Worm (Caenorhabditis elegans) whole organism, late embryonic: ENCODE measurements around the gene Y59H11AR.4.

Source experiments
- C38D4.7 ChIP-seq: fragments of 200-800 bp; sonication (Bioruptor generic); optimal IDR thresholded peaks from 2 replicates; lab custom pipeline; 2018; ENCODE audit warnings: mild to moderate bottlenecking, missing genetic modification characterization, moderate library complexity, missing compliant biosample characterization
- F13H6.1 ChIP-seq: sonication (generic microtip); optimal IDR thresholded peaks from 2 replicates; lab custom pipeline; 2016; ENCODE audit warnings: missing genetic modification characterization, missing compliant biosample characterization
- K09A11.1 ChIP-seq: sonication (generic microtip); optimal IDR thresholded peaks from 2 replicates; lab custom pipeline; 2017; ENCODE audit warnings: antibody characterized with exemption, mild to moderate bottlenecking, missing genetic modification characterization, missing compliant biosample characterization; ENCODE audit not compliant: insufficient read depth
- T23F11.4 ChIP-seq: fragments of 200-800 bp; sonication (Bioruptor generic); optimal IDR thresholded peaks from 2 replicates; lab custom pipeline; 2018; ENCODE audit warnings: mild to moderate bottlenecking, missing genetic modification characterization, missing compliant biosample characterization
- Y22D7AL.16 ChIP-seq: sonication (generic microtip); optimal IDR thresholded peaks from 2 replicates; lab custom pipeline; 2016; ENCODE audit warnings: missing genetic modification characterization, missing compliant biosample characterization
- ahr-1 ChIP-seq: sonication (generic microtip); optimal IDR thresholded peaks from 2 replicates; lab custom pipeline; 2016; ENCODE audit warnings: missing genetic modification characterization, missing compliant biosample characterization
- ceh-14 ChIP-seq: sonication (generic microtip); optimal IDR thresholded peaks from 2 replicates; lab custom pipeline; 2016; ENCODE audit warnings: missing genotype, missing genetic modification characterization, missing compliant biosample characterization
- ceh-18 ChIP-seq: sonication (generic microtip); optimal IDR thresholded peaks from 2 replicates; lab custom pipeline; 2016; ENCODE audit warnings: missing genetic modification characterization, missing compliant biosample characterization
- ceh-19 ChIP-seq: fragments of 200-800 bp; sonication (Bioruptor generic); optimal IDR thresholded peaks from 2 replicates; lab custom pipeline; 2018; ENCODE audit warnings: mild to moderate bottlenecking, missing genetic modification characterization, missing compliant biosample characterization
- ceh-22 ChIP-seq: sonication (generic microtip); optimal IDR thresholded peaks from 2 replicates; lab custom pipeline; 2017; ENCODE audit warnings: missing biosample characterization, missing genetic modification characterization
- ceh-31 ChIP-seq: sonication (generic microtip); optimal IDR thresholded peaks from 2 replicates; lab custom pipeline; 2016; ENCODE audit warnings: missing genetic modification characterization, missing compliant biosample characterization
- ceh-45 ChIP-seq: fragments of 200-800 bp; sonication (Bioruptor generic); IDR thresholded peaks from 2 replicates; pipeline ENCODE4 v1.3.6; 2022; ENCODE audit warnings: missing genetic modification reagents, missing genetic modification characterization, missing compliant biosample characterization
- ceh-6 ChIP-seq: fragments of 200-800 bp; sonication (Bioruptor generic); optimal IDR thresholded peaks from 2 replicates; lab custom pipeline; 2018; ENCODE audit warnings: mild to moderate bottlenecking, missing genetic modification characterization, missing compliant biosample characterization
- ceh-9 ChIP-seq: sonication (generic microtip); optimal IDR thresholded peaks from 2 replicates; lab custom pipeline; 2016; ENCODE audit warnings: mild to moderate bottlenecking, missing genetic modification characterization, inconsistent platforms, missing compliant biosample characterization
- che-1 ChIP-seq: sonication (generic microtip); optimal IDR thresholded peaks from 2 replicates; lab custom pipeline; 2016; ENCODE audit warnings: mild to moderate bottlenecking, missing genetic modification characterization, missing compliant biosample characterization
- dmd-4 ChIP-seq: sonication (generic microtip); optimal IDR thresholded peaks from 2 replicates; lab custom pipeline; 2016; ENCODE audit warnings: borderline replicate concordance, missing genetic modification characterization, missing compliant biosample characterization
- dve-1 ChIP-seq: sonication (generic microtip); optimal IDR thresholded peaks from 2 replicates; lab custom pipeline; 2017; ENCODE audit warnings: antibody characterized with exemption, mild to moderate bottlenecking, missing genetic modification characterization, missing compliant biosample characterization
- ets-4 ChIP-seq: sonication (generic microtip); optimal IDR thresholded peaks from 2 replicates; lab custom pipeline; 2016; ENCODE audit warnings: missing genetic modification characterization, missing compliant biosample characterization
- fkh-10 ChIP-seq: fragments of 150-350 bp; optimal IDR thresholded peaks from 2 replicates; lab custom pipeline; 2014; ENCODE audit warnings: missing biosample characterization, missing genetic modification reagents, missing genetic modification characterization
- fkh-6 ChIP-seq: sonication (generic microtip); optimal IDR thresholded peaks from 2 replicates; lab custom pipeline; 2016; ENCODE audit warnings: missing genetic modification characterization, missing compliant biosample characterization
- hlh-15 ChIP-seq: sonication (generic microtip); optimal IDR thresholded peaks from 2 replicates; lab custom pipeline; 2016; ENCODE audit warnings: missing genetic modification characterization, missing compliant biosample characterization
- hlh-8 ChIP-seq: sonication (generic microtip); optimal IDR thresholded peaks from 2 replicates; lab custom pipeline; 2016; ENCODE audit warnings: missing genotype, missing genetic modification characterization, missing compliant biosample characterization
- lim-6 ChIP-seq: sonication (generic microtip); optimal IDR thresholded peaks from 2 replicates; lab custom pipeline; 2016; ENCODE audit warnings: missing genetic modification characterization, missing compliant biosample characterization
- lin-11 ChIP-seq: fragments of 200-800 bp; sonication (Bioruptor generic); optimal IDR thresholded peaks from 2 replicates; lab custom pipeline; 2018; ENCODE audit warnings: mild to moderate bottlenecking, missing genetic modification characterization, missing compliant biosample characterization
- madf-2 ChIP-seq: sonication (generic microtip); optimal IDR thresholded peaks from 2 replicates; lab custom pipeline; 2017; ENCODE audit warnings: missing genetic modification characterization, missing compliant biosample characterization
- mec-3 ChIP-seq: sonication (generic microtip); optimal IDR thresholded peaks from 2 replicates; lab custom pipeline; 2016; ENCODE audit warnings: borderline replicate concordance, missing genetic modification characterization, missing compliant biosample characterization
- nfya-1 ChIP-seq: sonication (generic microtip); optimal IDR thresholded peaks from 2 replicates; lab custom pipeline; 2017; ENCODE audit warnings: missing genetic modification characterization, mild to moderate bottlenecking, missing compliant biosample characterization, antibody characterized with exemption, moderate library complexity
- nhr-11 ChIP-seq: fragments of 150-350 bp; optimal IDR thresholded peaks from 2 replicates; lab custom pipeline; 2014; ENCODE audit warnings: missing biosample characterization, missing genetic modification characterization
- nhr-232 ChIP-seq: sonication (generic microtip); optimal IDR thresholded peaks from 2 replicates; lab custom pipeline; 2016; ENCODE audit warnings: missing genetic modification characterization, missing compliant biosample characterization
- npax-4 ChIP-seq: sonication (generic microtip); optimal IDR thresholded peaks from 2 replicates; lab custom pipeline; 2016; ENCODE audit warnings: missing genetic modification characterization, missing compliant biosample characterization
- odd-2 ChIP-seq: sonication (generic microtip); optimal IDR thresholded peaks from 2 replicates; lab custom pipeline; 2017; ENCODE audit warnings: antibody characterized with exemption, mild to moderate bottlenecking, missing genetic modification characterization, missing compliant biosample characterization
- pag-3 ChIP-seq: sonication (generic microtip); optimal IDR thresholded peaks from 2 replicates; lab custom pipeline; 2016; ENCODE audit warnings: missing compliant biosample characterization, missing genetic modification characterization, borderline replicate concordance
- pat-9 ChIP-seq: fragments of 200-800 bp; sonication (Bioruptor generic); optimal IDR thresholded peaks from 2 replicates; lab custom pipeline; 2018; ENCODE audit warnings: mild to moderate bottlenecking, missing genetic modification characterization, moderate library complexity, missing compliant biosample characterization
- pax-1 ChIP-seq: fragments of 150-350 bp; optimal IDR thresholded peaks from 2 replicates; lab custom pipeline; 2014; ENCODE audit warnings: missing biosample characterization, missing genetic modification characterization
- pha-2 ChIP-seq: sonication (generic microtip); optimal IDR thresholded peaks from 2 replicates; lab custom pipeline; 2017; ENCODE audit warnings: mild to moderate bottlenecking, missing genetic modification characterization, missing compliant biosample characterization
- ref-2 ChIP-seq: sonication (generic microtip); optimal IDR thresholded peaks from 2 replicates; lab custom pipeline; 2016; ENCODE audit warnings: missing genetic modification characterization, missing compliant biosample characterization
- rnt-1 ChIP-seq: sonication (generic microtip); optimal IDR thresholded peaks from 2 replicates; lab custom pipeline; 2016; ENCODE audit warnings: missing genetic modification characterization, missing compliant biosample characterization
- sdc-2 ChIP-seq: sonication (generic microtip); optimal IDR thresholded peaks from 2 replicates; lab custom pipeline; 2016; ENCODE audit warnings: missing genotype, missing genetic modification characterization, missing compliant biosample characterization
- sox-4 ChIP-seq: sonication (generic microtip); optimal IDR thresholded peaks from 2 replicates; lab custom pipeline; 2017; ENCODE audit warnings: mild to moderate bottlenecking, missing genetic modification characterization, inconsistent platforms, missing compliant biosample characterization
- syd-9 ChIP-seq: sonication (generic microtip); optimal IDR thresholded peaks from 2 replicates; lab custom pipeline; 2016; ENCODE audit warnings: mild to moderate bottlenecking, missing genetic modification characterization, moderate library complexity, missing compliant biosample characterization
- tbx-2 ChIP-seq: sonication (generic microtip); optimal IDR thresholded peaks from 2 replicates; lab custom pipeline; 2016; ENCODE audit warnings: missing genetic modification characterization, missing compliant biosample characterization
- ttx-3 ChIP-seq: sonication (generic microtip); optimal IDR thresholded peaks from 2 replicates; lab custom pipeline; 2016; ENCODE audit warnings: missing genetic modification reagents, missing genetic modification characterization, missing compliant biosample characterization
- unc-3 ChIP-seq, 2 experiments: fragments of 200-800 bp in 1 of 2; sonication (Bioruptor generic) in 1 of 2; sonication (generic microtip) in 1 of 2; conservative IDR thresholded peaks in 1 of 2; optimal IDR thresholded peaks in 1 of 2; 2 replicates each; pipeline versions ENCODE4 v1.3.6 to Lab custom; 2016 to 2022; ENCODE audit warnings: missing compliant biosample characterization in 2 of 2, missing genetic modification characterization in 2 of 2, missing genetic modification reagents in 1 of 2
- unc-42 ChIP-seq: sonication (generic microtip); optimal IDR thresholded peaks from 2 replicates; lab custom pipeline; 2016; ENCODE audit warnings: missing genotype, missing genetic modification characterization, missing compliant biosample characterization
- unc-55 ChIP-seq: sonication (generic microtip); optimal IDR thresholded peaks from 2 replicates; lab custom pipeline; 2017; ENCODE audit warnings: missing biosample characterization, missing genetic modification reagents, missing genetic modification characterization
- zip-5 ChIP-seq: sonication (generic microtip); optimal IDR thresholded peaks from 2 replicates; lab custom pipeline; 2016; ENCODE audit warnings: missing genetic modification characterization, missing compliant biosample characterization

Gene Y59H11AR.4

DNA sequence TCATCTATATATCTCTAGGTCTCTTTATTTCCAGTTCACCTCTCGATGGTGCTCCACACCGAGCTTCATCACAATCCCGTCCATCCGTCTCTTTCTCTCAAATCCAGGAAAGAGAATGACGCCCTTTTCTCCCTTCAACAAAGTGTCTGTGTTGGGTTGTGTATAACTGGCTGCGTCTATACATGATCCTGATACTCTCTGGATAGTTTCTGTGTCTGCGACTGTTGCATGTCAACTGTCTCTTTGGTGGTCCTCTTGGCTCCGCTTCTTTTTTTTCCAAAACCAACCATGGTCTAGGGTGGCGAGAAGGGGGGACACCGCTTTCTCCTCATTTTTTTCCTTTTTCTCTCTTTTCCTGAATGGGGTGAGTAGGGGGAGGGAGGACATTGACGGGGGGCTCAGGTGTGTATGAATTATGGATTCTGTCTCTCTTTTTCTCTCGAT is 29.1 kb upstream of the Y59H11AR.4 start:
- TF ChIP-seq ahr-1 (tag; lab: Kevin White, UChicago) (no peak), syd-9 (tag; lab: Kevin White, UChicago) (no peak), sox-4 (no peak), ceh-19 (peak; percentile 37), dve-1 (tag; lab: Kevin White, UChicago) (no peak), T23F11.4 (GFP tag; lab: Kevin White, UChicago) (no peak), fkh-6 (tag; lab: Kevin White, UChicago) (no peak), F13H6.1 (tag; lab: Kevin White, UChicago) (no peak), tbx-2 (peak; percentile 37), npax-4 (tag; lab: Kevin White, UChicago) (no peak), odd-2 (no peak), ceh-9 (tag; lab: Kevin White, UChicago) (no peak), ceh-18 (peak; percentile 62), unc-55 (GFP tag; lab: Kevin White, UChicago) (peak; percentile 86), dmd-4 (tag; lab: Kevin White, UChicago) (no peak), zip-5 (tag; lab: Kevin White, UChicago) (no peak), madf-2 (tag; lab: Kevin White, UChicago) (peak; percentile 11), pha-2 (tag; lab: Kevin White, UChicago) (no peak), ceh-6 (GFP tag; lab: Kevin White, UChicago) (no peak), Y22D7AL.16 (tag; lab: Kevin White, UChicago) (no peak), nhr-232 (no peak), hlh-15 (tag; lab: Kevin White, UChicago) (no peak), pag-3 (tag; lab: Kevin White, UChicago) (no peak), lim-6 (tag; lab: Kevin White, UChicago) (peak; percentile 12), ttx-3 (tag; lab: Kevin White, UChicago) (no peak), unc-42 (tag; lab: Kevin White, UChicago) (peak; percentile 22), ceh-14 (tag; lab: Kevin White, UChicago) (no peak), ceh-31 (tag; lab: Kevin White, UChicago) (peak; percentile 68), ref-2 (tag; lab: Kevin White, UChicago) (no peak), fkh-10 (GFP tag; lab: Kevin White, UChicago) (no peak), ets-4 (tag; lab: Kevin White, UChicago) (no peak), nfya-1 (tag; lab: Kevin White, UChicago) (peak; percentile 64), unc-3 (GFP tag; conservative IDR thresholded peaks at IDR 0.05; lab: Robert Waterston, UW) (no peak), unc-3 (tag; optimal IDR thresholded peaks at IDR 0.05; lab: Kevin White, UChicago) (no peak)

ce11 chrIV:8628262-8628661 is 27.7 kb upstream of the Y59H11AR.4 start:
- TF ChIP-seq zip-5 (tag; lab: Kevin White, UChicago) (no peak), ceh-45 (GFP tag; lab: Robert Waterston, UW) (no peak), dve-1 (tag; lab: Kevin White, UChicago) (no peak), hlh-15 (tag; lab: Kevin White, UChicago) (no peak), lin-11 (no peak), ahr-1 (tag; lab: Kevin White, UChicago) (no peak), ceh-19 (no peak), unc-3 (GFP tag; conservative IDR thresholded peaks at IDR 0.05; lab: Robert Waterston, UW) (no peak), unc-3 (tag; optimal IDR thresholded peaks at IDR 0.05; lab: Kevin White, UChicago) (no peak), hlh-8 (tag; lab: Kevin White, UChicago) (no peak), dmd-4 (tag; lab: Kevin White, UChicago) (no peak), pax-1 (tag; lab: Kevin White, UChicago) (no peak), ref-2 (tag; lab: Kevin White, UChicago) (no peak)

- TF ChIP-seq ceh-14 (tag; lab: Kevin White, UChicago) (no peak), mec-3 (tag; lab: Kevin White, UChicago) (no peak), pag-3 (tag; lab: Kevin White, UChicago) (no peak), zip-5 (tag; lab: Kevin White, UChicago) (no peak), K09A11.1 (tag; lab: Kevin White, UChicago) (no peak), hlh-8 (tag; lab: Kevin White, UChicago) (no peak), nhr-11 (tag; lab: Kevin White, UChicago) (no peak), pax-1 (tag; lab: Kevin White, UChicago) (no peak), lin-11 (no peak), C38D4.7 (GFP tag; lab: Kevin White, UChicago) (no peak), ceh-18 (peak; percentile 4), che-1 (tag; lab: Kevin White, UChicago) (no peak), unc-55 (GFP tag; lab: Kevin White, UChicago) (no peak), ceh-22 (no peak), unc-3 (GFP tag; conservative IDR thresholded peaks at IDR 0.05; lab: Robert Waterston, UW) (no peak), unc-3 (tag; optimal IDR thresholded peaks at IDR 0.05; lab: Kevin White, UChicago) (no peak), sdc-2 (tag; lab: Kevin White, UChicago) (peak; percentile 38), rnt-1 (tag; lab: Kevin White, UChicago) (no peak), ceh-6 (GFP tag; lab: Kevin White, UChicago) (no peak), pat-9 (tag; lab: Kevin White, UChicago) (no peak), syd-9 (tag; lab: Kevin White, UChicago) (no peak)
Observed at ce11 chrIV:8627328-8627727, 26.8 kb upstream of the Y59H11AR.4 start, which contains the start of gene F42A9.11. F42A9.11 (plus strand) TSS chrIV:8627637.
